Worm (Caenorhabditis elegans) whole organism, early embryonic: ENCODE data around the gene nspa-8.

Experiments
- B0310.2 ChIP-seq: sonication (generic microtip); optimal IDR thresholded peaks from 2 replicates; lab custom pipeline; 2016; ENCODE audit warnings: mild to moderate bottlenecking, missing genetic modification characterization, missing compliant biosample characterization
- ama-1 ChIP-seq: fragments of 150-350 bp; optimal IDR thresholded peaks from 2 replicates; lab custom pipeline; 2014
- sea-1 ChIP-seq: fragments of 200-800 bp; sonication (Bioruptor generic); conservative IDR thresholded peaks from 2 replicates; pipeline ENCODE4 v1.3.6; 2022; ENCODE audit warnings: missing genetic modification characterization, missing compliant biosample characterization
- tbx-37 ChIP-seq: fragments of 200-800 bp; sonication (Bioruptor generic); conservative IDR thresholded peaks from 2 replicates; pipeline ENCODE4 v1.3.6; 2022; ENCODE audit warnings: missing genetic modification reagents, missing genetic modification characterization, missing compliant biosample characterization

ce11 chrV:14828407-14828806 is 1.6 kb upstream of the nspa-8 start:
- TF ChIP-seq ama-1 (no peak), sea-1 (GFP tag; lab: Robert Waterston, UW) (no peak), tbx-37 (no peak), B0310.2 (tag; lab: Kevin White, UChicago) (no peak)
